Fruit fly (Drosophila melanogaster) whole organism, embryonic: ENCODE results near the gene chif.

Experiments
- CG2120 ChIP-seq: fragments of 200-800 bp; sonication (Bioruptor generic); optimal IDR thresholded peaks from 3 replicates; lab custom pipeline; 2016; ENCODE audit warnings: missing biosample characterization, missing genetic modification characterization
- CG34224 ChIP-seq: fragments of 200-800 bp; sonication (Bioruptor generic); IDR thresholded peaks from 3 replicates; pipeline ENCODE4 v1.3.6; 2022; ENCODE audit warnings: missing biosample characterization, missing genetic modification characterization; ENCODE audit not compliant: partially characterized antibody
- CG34376 ChIP-seq: fragments of 200-800 bp; sonication (Bioruptor generic); optimal IDR thresholded peaks from 2 replicates; lab custom pipeline; 2018; ENCODE audit warnings: missing biosample characterization, mild to moderate bottlenecking, missing genetic modification characterization
- Sry-β ChIP-seq: fragments of 200-800 bp; sonication (Bioruptor generic); optimal IDR thresholded peaks from 2 replicates; lab custom pipeline; 2018; ENCODE audit warnings: missing biosample characterization, mild to moderate bottlenecking, missing genetic modification characterization, moderate library complexity
- amos ChIP-seq: fragments of 200-800 bp; sonication (Bioruptor generic); IDR thresholded peaks from 2 replicates; pipeline ENCODE4 v1.3.6; 2022; ENCODE audit warnings: missing biosample characterization, missing genetic modification characterization; ENCODE audit not compliant: partially characterized antibody
- ap ChIP-seq: fragments of 200-800 bp; sonication (Bioruptor generic); IDR thresholded peaks from 2 replicates; pipeline ENCODE4 v1.3.6; 2022; ENCODE audit warnings: missing biosample characterization, missing genetic modification characterization
- kah ChIP-seq: fragments of 200-800 bp; sonication (Bioruptor generic); optimal IDR thresholded peaks from 2 replicates; lab custom pipeline; 2018; ENCODE audit warnings: missing biosample characterization, mild to moderate bottlenecking, missing genetic modification characterization
- rib ChIP-seq: fragments of 200-800 bp; sonication (Bioruptor generic); IDR thresholded peaks from 2 replicates; pipeline ENCODE4 v1.3.6; 2022; ENCODE audit warnings: missing biosample characterization, missing genetic modification characterization
- slp2 ChIP-seq: fragments of 200-800 bp; sonication (Bioruptor generic); optimal IDR thresholded peaks from 2 replicates; lab custom pipeline; 2016; ENCODE audit warnings: missing biosample characterization, missing genetic modification characterization
- vnd ChIP-seq: fragments of 200-800 bp; sonication (Bioruptor generic); IDR thresholded peaks from 3 replicates; pipeline ENCODE4 v1.3.6; 2022; ENCODE audit warnings: missing biosample characterization, missing genetic modification characterization; ENCODE audit not compliant: partially characterized antibody
- zfh1 ChIP-seq: fragments of 200-800 bp; sonication (Bioruptor generic); IDR thresholded peaks from 3 replicates; pipeline ENCODE4 v1.3.6; 2022; ENCODE audit warnings: missing biosample characterization, missing genetic modification characterization

- no peak for TF ChIP-seq CG34376
- no peak for TF ChIP-seq rib (GFP tag; lab: Robert Waterston, UW)
- no peak for TF ChIP-seq CG34224 (GFP tag; lab: Robert Waterston, UW)
- TF ChIP-seq zfh1 (GFP tag; lab: Robert Waterston, UW) = no peak
- TF ChIP-seq vnd (GFP tag; lab: Robert Waterston, UW) = no peak
- TF ChIP-seq slp2 (GFP tag; lab: Kevin White, UChicago) = no peak
- no peak for TF ChIP-seq amos (GFP tag; lab: Robert Waterston, UW)
- no peak for TF ChIP-seq CG2120 (GFP tag; lab: Kevin White, UChicago)
- no peak for TF ChIP-seq kah
- no peak for TF ChIP-seq Sry-β (GFP tag; lab: Kevin White, UChicago)
- TF ChIP-seq ap (GFP tag; lab: Robert Waterston, UW) = no peak
These were observed 14.6 kb downstream of the chif start, which contains the start of gene CG31817 for dm6 chr2L:16337785-16338184.
